Worm (Caenorhabditis elegans) whole organism, L4 larva: ENCODE data around the gene exos-4.2.

Source experiments
- F37D6.2 ChIP-seq: sonication (generic microtip); optimal IDR thresholded peaks from 2 replicates; lab custom pipeline; 2016; ENCODE audit warnings: mild to moderate bottlenecking, missing genetic modification characterization, missing compliant biosample characterization
- F44E2.7 ChIP-seq: fragments of 200-800 bp; sonication (Bioruptor generic); IDR thresholded peaks from 2 replicates; pipeline ENCODE4 v2.1.2; 2022; ENCODE audit warnings: missing genetic modification characterization, missing compliant biosample characterization
- F49E8.2 ChIP-seq: sonication (generic microtip); optimal IDR thresholded peaks from 2 replicates; lab custom pipeline; 2016; ENCODE audit warnings: missing compliant biosample characterization, mild to moderate bottlenecking, missing genetic modification characterization, borderline replicate concordance
- T20F7.1 ChIP-seq: fragments of 200-800 bp; sonication (Bioruptor generic); optimal IDR thresholded peaks from 2 replicates; lab custom pipeline; 2018; ENCODE audit warnings: mild to moderate bottlenecking, missing genetic modification characterization, missing compliant biosample characterization
- Y105C5A.15 ChIP-seq: fragments of 200-800 bp; sonication (Bioruptor generic); IDR thresholded peaks from 2 replicates; pipeline ENCODE4 v1.3.6; 2022; ENCODE audit warnings: missing genetic modification characterization, missing compliant biosample characterization
- Y48G9A.11 ChIP-seq: fragments of 200-800 bp; sonication (Bioruptor generic); IDR thresholded peaks from 2 replicates; pipeline ENCODE4 v1.3.6; 2022; ENCODE audit warnings: missing genetic modification reagents, missing genetic modification characterization, missing compliant biosample characterization
- Y5F2A.4 ChIP-seq: fragments of 200-800 bp; sonication (Bioruptor generic); optimal IDR thresholded peaks from 2 replicates; lab custom pipeline; 2018; ENCODE audit warnings: mild to moderate bottlenecking, missing genetic modification characterization, missing compliant biosample characterization
- ama-1 ChIP-seq: fragments of 150-350 bp; optimal IDR thresholded peaks from 2 replicates; lab custom pipeline; 2014; ENCODE audit warnings: inconsistent platforms, mixed read lengths
- arid-1 ChIP-seq: fragments of 200-800 bp; sonication (Bioruptor generic); conservative IDR thresholded peaks from 2 replicates; pipeline ENCODE4 v1.3.6; 2022; ENCODE audit warnings: missing genetic modification reagents, missing genetic modification characterization, missing compliant biosample characterization
- attf-4 ChIP-seq: sonication (generic microtip); optimal IDR thresholded peaks from 3 replicates; lab custom pipeline; 2017; ENCODE audit warnings: missing biosample characterization, missing genetic modification characterization
- ceh-28 ChIP-seq: fragments of 150-350 bp; optimal IDR thresholded peaks from 2 replicates; lab custom pipeline; 2014; ENCODE audit warnings: missing biosample characterization, missing genetic modification reagents, missing genetic modification characterization
- ceh-32 ChIP-seq: sonication (generic microtip); optimal IDR thresholded peaks from 2 replicates; lab custom pipeline; 2016; ENCODE audit warnings: mild to moderate bottlenecking, missing genetic modification characterization, missing compliant biosample characterization; ENCODE audit not compliant: poor library complexity
- ceh-82 ChIP-seq: sonication (generic microtip); optimal IDR thresholded peaks from 2 replicates; lab custom pipeline; 2017; ENCODE audit warnings: missing biosample characterization, missing genetic modification characterization
- cey-2 ChIP-seq: sonication (generic microtip); optimal IDR thresholded peaks from 3 replicates; lab custom pipeline; 2017; ENCODE audit warnings: missing genetic modification characterization, mild to moderate bottlenecking, missing compliant biosample characterization, antibody characterized with exemption, borderline replicate concordance; ENCODE audit not compliant: insufficient read depth
- daf-12 ChIP-seq: fragments of 150-350 bp; optimal IDR thresholded peaks from 2 replicates; lab custom pipeline; 2014; ENCODE audit warnings: missing biosample characterization, missing genetic modification reagents, missing genetic modification characterization
- daf-16 ChIP-seq, 3 experiments: sonication (generic microtip); optimal IDR thresholded peaks; 2 replicates each; lab custom pipeline; 2016 to 2017; ENCODE audit warnings: missing genetic modification characterization in 3 of 3, missing genetic modification reagents in 3 of 3, mild to moderate bottlenecking in 2 of 3, missing compliant biosample characterization in 2 of 3, missing biosample characterization in 1 of 3, moderate library complexity in 1 of 3
- dmd-6 ChIP-seq: fragments of 200-800 bp; sonication (Bioruptor generic); IDR thresholded peaks from 2 replicates; pipeline ENCODE4 v1.3.6; 2022; ENCODE audit warnings: missing genetic modification reagents, missing genetic modification characterization, missing compliant biosample characterization
- dmd-8 ChIP-seq: fragments of 200-800 bp; sonication (Bioruptor generic); IDR thresholded peaks from 2 replicates; pipeline ENCODE4 v1.3.6; 2022; ENCODE audit warnings: missing genetic modification characterization, missing compliant biosample characterization
- dve-1 ChIP-seq: sonication (generic microtip); optimal IDR thresholded peaks from 2 replicates; lab custom pipeline; 2017; ENCODE audit warnings: antibody characterized with exemption, mild to moderate bottlenecking, missing genetic modification characterization, missing compliant biosample characterization; ENCODE audit not compliant: insufficient read depth
- hif-1 ChIP-seq, 2 experiments: sonication (generic microtip); optimal IDR thresholded peaks; 2 replicates each; lab custom pipeline; 2016 to 2017; ENCODE audit warnings: missing compliant biosample characterization in 2 of 2, missing genetic modification characterization in 2 of 2, missing genetic modification reagents in 2 of 2, missing genotype in 2 of 2, mild to moderate bottlenecking in 1 of 2
- hlh-30 ChIP-seq: sonication (generic microtip); optimal IDR thresholded peaks from 2 replicates; lab custom pipeline; 2017; ENCODE audit warnings: antibody characterized with exemption, mild to moderate bottlenecking, missing genetic modification characterization, missing compliant biosample characterization; ENCODE audit not compliant: insufficient read depth
- jun-1 ChIP-seq: fragments of 150-350 bp; optimal IDR thresholded peaks from 2 replicates; lab custom pipeline; 2014; ENCODE audit warnings: missing biosample characterization, missing genetic modification reagents, missing genetic modification characterization
- lin-1 ChIP-seq: fragments of 200-800 bp; sonication (Bioruptor generic); IDR thresholded peaks from 2 replicates; pipeline ENCODE4 v1.3.6; 2022; ENCODE audit warnings: missing genetic modification reagents, missing genetic modification characterization, missing compliant biosample characterization
- lin-38 ChIP-seq: fragments of 200-800 bp; sonication (Bioruptor generic); IDR thresholded peaks from 2 replicates; pipeline ENCODE4 v1.3.6; 2022; ENCODE audit warnings: missing genetic modification reagents, missing genetic modification characterization, missing compliant biosample characterization
- madf-9 ChIP-seq: fragments of 200-800 bp; sonication (Bioruptor generic); conservative IDR thresholded peaks from 2 replicates; pipeline ENCODE4 v1.3.6; 2022; ENCODE audit warnings: missing genetic modification reagents, missing genetic modification characterization, missing compliant biosample characterization
- mdl-1 ChIP-seq, 2 experiments: fragments of 150-350 bp in 1 of 2; sonication (generic microtip) in 1 of 2; optimal IDR thresholded peaks; 2 replicates each; lab custom pipeline; 2014 to 2017; ENCODE audit warnings: missing biosample characterization in 2 of 2, missing genetic modification characterization in 2 of 2
- nhr-10 ChIP-seq: fragments of 150-350 bp; optimal IDR thresholded peaks from 2 replicates; lab custom pipeline; 2014; ENCODE audit warnings: missing biosample characterization, missing genetic modification characterization
- nhr-102 ChIP-seq: sonication (generic microtip); optimal IDR thresholded peaks from 2 replicates; lab custom pipeline; 2016; ENCODE audit warnings: mild to moderate bottlenecking, missing genetic modification characterization, moderate library complexity, missing compliant biosample characterization
- nhr-111 ChIP-seq: fragments of 200-800 bp; sonication (Bioruptor generic); optimal IDR thresholded peaks from 2 replicates; lab custom pipeline; 2018; ENCODE audit warnings: mild to moderate bottlenecking, missing genetic modification characterization, missing compliant biosample characterization
- nhr-28 ChIP-seq: fragments of 150-350 bp; optimal IDR thresholded peaks from 2 replicates; lab custom pipeline; 2014; ENCODE audit warnings: missing biosample characterization, missing genetic modification characterization
- nhr-48 ChIP-seq: sonication (generic microtip); optimal IDR thresholded peaks from 2 replicates; lab custom pipeline; 2016; ENCODE audit warnings: mild to moderate bottlenecking, missing genetic modification characterization, missing compliant biosample characterization
- saeg-2 ChIP-seq: fragments of 200-800 bp; sonication (Bioruptor generic); IDR thresholded peaks from 2 replicates; pipeline ENCODE4 v1.3.6; 2022; ENCODE audit warnings: missing genetic modification reagents, missing genetic modification characterization, missing compliant biosample characterization
- sdz-12 ChIP-seq: fragments of 200-800 bp; sonication (Bioruptor generic); optimal IDR thresholded peaks from 2 replicates; lab custom pipeline; 2018; ENCODE audit warnings: mild to moderate bottlenecking, missing genetic modification characterization, missing compliant biosample characterization
- tra-1 ChIP-seq: fragments of 200-800 bp; sonication (Bioruptor generic); IDR thresholded peaks from 2 replicates; pipeline ENCODE4 v1.3.6; 2022; ENCODE audit warnings: missing genetic modification reagents, missing genetic modification characterization, missing compliant biosample characterization
- unc-130 ChIP-seq: sonication (generic microtip); optimal IDR thresholded peaks from 2 replicates; lab custom pipeline; 2016; ENCODE audit warnings: missing genetic modification reagents, missing genetic modification characterization, missing compliant biosample characterization
- ztf-7 ChIP-seq: fragments of 150-350 bp; optimal IDR thresholded peaks from 2 replicates; lab custom pipeline; 2014; ENCODE audit warnings: missing biosample characterization, missing genetic modification characterization

The exos-4.2 gene

ce11 chrIII:907990-908389 lies 48.0 kb downstream of the exos-4.2 start (continued):
- TF ChIP-seq hlh-30 (tag; lab: Kevin White, UChicago) (peak; percentile 46), daf-12 (tag; lab: Kevin White, UChicago) (no peak), nhr-111 (GFP tag; lab: Kevin White, UChicago) (no peak), F37D6.2 (tag; lab: Kevin White, UChicago) (no peak), ceh-28 (tag; lab: Kevin White, UChicago) (no peak), jun-1 (tag; lab: Kevin White, UChicago) (peak; percentile 43), cey-2 (tag; lab: Kevin White, UChicago) (no peak), saeg-2 (GFP tag; lab: Robert Waterston, UW) (no peak), Y105C5A.15 (no peak), F44E2.7 (GFP tag; lab: Robert Waterston, UW) (no peak), F49E8.2 (tag; lab: Kevin White, UChicago) (no peak), dve-1 (peak; percentile 39), ama-1 (lab: Kevin White, UChicago) (no peak), Y48G9A.11 (GFP tag; lab: Robert Waterston, UW) (no peak), attf-4 (tag; lab: Kevin White, UChicago) (no peak), nhr-10 (no peak), hif-1 (tag; optimal IDR thresholded peaks at IDR 0.05; lab: Kevin White, UChicago) (no peak), ceh-32 (tag; lab: Kevin White, UChicago) (no peak), dmd-8 (GFP tag; lab: Robert Waterston, UW) (no peak), madf-9 (GFP tag; lab: Robert Waterston, UW) (no peak)
- TF ChIP-seq, all 104 proteins: peak for 8

- TF ChIP-seq daf-16 (GFP tag; optimal IDR thresholded peaks at IDR 0.05; lab: Kevin White, UChicago) (no peak), daf-16 (tag; optimal IDR thresholded peaks at IDR 0.05; lab: Kevin White, UChicago) (peak; percentile 13), lin-38 (GFP tag; lab: Robert Waterston, UW) (peak; percentile 30; the same call in 1 of the 2 replicates), dmd-6 (GFP tag; lab: Robert Waterston, UW) (0 out of 2 replicates have a peak, but pooled peaks have one; percentile 9), arid-1 (GFP tag; lab: Robert Waterston, UW) (0 out of 2 replicates have a peak, but pooled peaks have one; percentile 6), dmd-8 (GFP tag; lab: Robert Waterston, UW) (no peak), unc-130 (GFP tag; lab: Kevin White, UChicago) (no peak), sdz-12 (no peak), Y48G9A.11 (GFP tag; lab: Robert Waterston, UW) (0 out of 2 replicates have a peak, but pooled peaks have one; percentile 44), mdl-1 (tag; optimal IDR thresholded peaks at IDR 0.05; lab: Kevin White, UChicago) (no peak), ama-1 (lab: Kevin White, UChicago) (peak; percentile 81), nhr-28 (tag; lab: Kevin White, UChicago) (no peak), ztf-7 (tag; lab: Kevin White, UChicago) (no peak), ceh-82 (tag; lab: Kevin White, UChicago) (no peak), tra-1 (GFP tag; lab: Robert Waterston, UW) (0 out of 2 replicates have a peak, but pooled peaks have one; percentile 39), nhr-48 (tag; lab: Kevin White, UChicago) (no peak), T20F7.1 (GFP tag; lab: Kevin White, UChicago) (peak; percentile 20), lin-1 (GFP tag; lab: Robert Waterston, UW) (no peak), Y5F2A.4 (no peak), jun-1 (tag; lab: Kevin White, UChicago) (no peak), nhr-102 (tag; lab: Kevin White, UChicago) (no peak)
These were observed 49.5 kb downstream of the exos-4.2 start, which contains the start of gene crls-1 for ce11 chrIII:909540-909939. crls-1 (minus strand) TSS chrIII:909902.
